Worm (Caenorhabditis elegans): Measurements from ENCODE around the gene F20D6.12.

Gene F20D6.12

DNA sequence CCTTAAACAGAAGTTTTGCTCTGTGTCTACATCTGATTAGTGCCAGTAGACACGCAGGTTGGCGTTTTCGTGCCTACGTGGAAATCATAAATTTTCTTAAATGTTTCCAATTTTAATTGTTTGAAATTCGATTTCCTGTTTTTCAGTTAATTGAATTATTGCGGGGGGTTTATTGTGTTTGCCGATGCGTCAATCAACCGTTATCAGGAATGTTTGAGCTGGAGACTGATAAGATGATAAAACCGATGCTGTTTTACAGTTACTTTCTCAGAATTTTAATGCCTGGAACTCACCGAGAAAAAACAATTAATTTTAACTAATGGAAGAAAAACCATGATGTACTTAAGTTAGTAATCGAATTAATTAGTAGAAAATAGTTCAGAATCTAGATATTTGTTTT, 27.2 kb upstream of the F20D6.12 start (continued):
- TF ChIP-seq F10B5.3 (tag; optimal IDR thresholded peaks at IDR 0.05) = no peak
- no peak for TF ChIP-seq ceh-32 (tag; optimal IDR thresholded peaks at IDR 0.05; ENCODE audit: poor library complexity)

DNA sequence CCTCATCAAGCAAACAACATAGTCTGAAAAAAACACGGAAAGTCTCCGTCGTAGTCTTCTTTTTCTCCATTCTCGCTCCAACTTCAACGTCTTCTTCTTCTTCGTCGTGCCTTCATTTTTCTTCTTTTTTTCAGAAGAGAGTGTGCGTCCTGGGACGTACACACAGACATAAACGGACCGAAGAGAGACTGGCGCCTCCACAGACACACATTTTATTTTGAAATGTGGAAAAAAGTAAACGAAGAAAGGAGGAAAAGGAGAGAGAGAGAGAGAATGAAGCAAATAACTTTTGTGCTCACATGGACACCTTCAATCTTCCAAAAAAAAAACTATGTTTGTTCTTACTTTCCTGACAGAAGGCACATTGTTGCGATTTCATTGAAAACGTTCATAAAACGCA, 25.2 kb upstream of the F20D6.12 start:
- no peak for TF ChIP-seq duxl-1 (tag; optimal IDR thresholded peaks at IDR 0.05; ENCODE audit: poor library complexity)
- TF ChIP-seq nhr-6 (tag; optimal IDR thresholded peaks at IDR 0.05) = no peak
- no peak for TF ChIP-seq lsy-2 (tag; optimal IDR thresholded peaks at IDR 0.05)
- TF ChIP-seq unc-62 (GFP tag; optimal IDR thresholded peaks at IDR 0.05 in 1 of 2) = peak in 1 of 2 experiments; percentile 48
- no peak for TF ChIP-seq unc-62 (tag; optimal IDR thresholded peaks at IDR 0.05)
- no peak for TF ChIP-seq ctbp-1 (GFP tag; IDR thresholded peaks at IDR 0.05)
- TF ChIP-seq ztf-7 (tag; optimal IDR thresholded peaks at IDR 0.05) = no peak
- no peak for TF ChIP-seq T20F7.1 (GFP tag; optimal IDR thresholded peaks at IDR 0.05)
- no peak for TF ChIP-seq dpl-1 (GFP tag; optimal IDR thresholded peaks at IDR 0.05)
- peak; percentile 5 for TF ChIP-seq rbr-2 (tag; optimal IDR thresholded peaks at IDR 0.05)
- TF ChIP-seq fos-1 (tag; optimal IDR thresholded peaks at IDR 0.05) = no peak
- no peak for TF ChIP-seq nhr-102 (tag; optimal IDR thresholded peaks at IDR 0.05)
- no peak for TF ChIP-seq ceh-32 (tag; optimal IDR thresholded peaks at IDR 0.05; ENCODE audit: poor library complexity)
- TF ChIP-seq zfp-3 (GFP tag; conservative IDR thresholded peaks at IDR 0.05) = no peak
- no peak for TF ChIP-seq dmd-6 (GFP tag; IDR thresholded peaks at IDR 0.05)
- no peak for TF ChIP-seq zag-1 (tag; optimal IDR thresholded peaks at IDR 0.05)
- no peak for TF ChIP-seq ceh-82 (tag; optimal IDR thresholded peaks at IDR 0.05)
- no peak for TF ChIP-seq cey-2 (tag; optimal IDR thresholded peaks at IDR 0.05; ENCODE audit: borderline replicate concordance, insufficient read depth)
- no peak for TF ChIP-seq tra-1 (GFP tag; IDR thresholded peaks at IDR 0.05)
- TF ChIP-seq tag-97 (GFP tag; IDR thresholded peaks at IDR 0.05) = no peak
- peak; percentile 68 for TF ChIP-seq aha-1 (tag)
- TF ChIP-seq nhr-10 (tag; optimal IDR thresholded peaks at IDR 0.05) = no peak
- peak; percentile 32 for TF ChIP-seq mes-2 (tag; optimal IDR thresholded peaks at IDR 0.05; ENCODE audit: poor library complexity, severe bottlenecking)
- no peak for TF ChIP-seq lir-3 (tag; optimal IDR thresholded peaks at IDR 0.05)
- TF ChIP-seq F26F4.8 (GFP tag; conservative IDR thresholded peaks at IDR 0.05) = no peak
- no peak for TF ChIP-seq ces-1 (GFP tag; optimal IDR thresholded peaks at IDR 0.05)
- TF ChIP-seq vab-7 (GFP tag; IDR thresholded peaks at IDR 0.05) = no peak
- TF ChIP-seq hif-1 (tag; optimal IDR thresholded peaks at IDR 0.05) = no peak
- no peak for TF ChIP-seq nhr-42 (GFP tag; IDR thresholded peaks at IDR 0.05)
- no peak for TF ChIP-seq F37D6.2 (tag; optimal IDR thresholded peaks at IDR 0.05)
- TF ChIP-seq egl-43 (GFP tag; IDR thresholded peaks at IDR 0.05) = no peak
- 0 out of 2 replicates have a peak, but pooled peaks have one; percentile 7 for TF ChIP-seq lin-38 (GFP tag; IDR thresholded peaks at IDR 0.05)
- no peak for TF ChIP-seq nhr-25 (tag; optimal IDR thresholded peaks at IDR 0.05; ENCODE audit: borderline replicate concordance, insufficient read depth)
- peak; percentile 12 for TF ChIP-seq mep-1 (tag; optimal IDR thresholded peaks at IDR 0.05)
- TF ChIP-seq lin-13 (GFP tag; optimal IDR thresholded peaks at IDR 0.05) = no peak
- no peak for TF ChIP-seq saeg-2 (GFP tag; IDR thresholded peaks at IDR 0.05)
- TF ChIP-seq F44E2.7 (GFP tag; IDR thresholded peaks at IDR 0.05) = no peak
- TF ChIP-seq lin-39 (tag; optimal IDR thresholded peaks at IDR 0.05) = no peak

ce11 chrV:8213868-8214267, 24.0 kb upstream of the F20D6.12 start, which contains the start of gene K07C11.7:
TSS of gene K07C11.7 (minus strand) at chrV:8213968.
- TF ChIP-seq snpc-1.2 (GFP tag; IDR thresholded peaks at IDR 0.05) (no peak), lin-13 (GFP tag; optimal IDR thresholded peaks at IDR 0.05) (no peak)

Measured in whole organism, L4 larva.